Worm (Caenorhabditis elegans): Measurements from ENCODE around the gene fbxa-105.

DNA sequence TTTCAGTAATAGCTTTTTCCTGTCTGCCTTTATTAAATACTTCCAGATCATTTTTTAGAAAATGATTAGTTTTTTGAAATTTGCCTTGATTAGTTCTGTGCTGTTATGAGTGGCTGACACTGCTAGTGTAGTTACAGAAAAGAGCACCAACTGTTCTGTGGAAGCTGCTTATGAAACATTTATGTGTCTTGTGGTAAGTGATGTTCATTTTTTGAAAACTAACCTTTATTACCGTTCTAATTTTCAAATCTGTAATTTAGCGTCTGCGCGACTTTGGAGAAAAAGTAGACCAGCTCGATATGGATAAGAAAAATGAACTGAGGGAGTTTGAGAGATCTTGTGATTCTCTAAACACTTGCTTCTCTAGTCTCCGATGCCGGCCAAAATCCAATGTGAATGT lies 22.3 kb downstream of the fbxa-105 start, which contains the start of gene srj-14:
- TF ChIP-seq unc-86 (tag; optimal IDR thresholded peaks at IDR 0.05) (no peak), hlh-6 (tag; optimal IDR thresholded peaks at IDR 0.05) (no peak), lim-6 (tag; optimal IDR thresholded peaks at IDR 0.05) (no peak), ceh-24 (tag; optimal IDR thresholded peaks at IDR 0.05) (no peak), hlh-13 (GFP tag; optimal IDR thresholded peaks at IDR 0.05) (no peak), ceh-48 (tag; optimal IDR thresholded peaks at IDR 0.05) (no peak), gmeb-2 (tag; optimal IDR thresholded peaks at IDR 0.05) (no peak), ceh-9 (tag; optimal IDR thresholded peaks at IDR 0.05) (no peak), dve-1 (tag; optimal IDR thresholded peaks at IDR 0.05) (no peak), ama-1 (optimal IDR thresholded peaks at IDR 0.05) (no peak), dmd-4 (tag; optimal IDR thresholded peaks at IDR 0.05; ENCODE audit: borderline replicate concordance) (no peak)
